Worm (Caenorhabditis elegans) whole organism, L1 larva: Measurements from ENCODE around the gene F54E7.9.
A peak's percentile ranks its signal among the peaks of the same experiment; 100 is the strongest.

ENCODE experiments used
- C04F5.9 ChIP-seq: sonication (generic microtip); optimal IDR thresholded peaks from 2 replicates; lab custom pipeline; 2016; ENCODE audit warnings: missing genetic modification characterization, missing compliant biosample characterization
- C16A3.4 ChIP-seq: fragments of 150-350 bp; optimal IDR thresholded peaks from 2 replicates; lab custom pipeline; 2014; ENCODE audit warnings: missing biosample characterization, missing genetic modification characterization
- C34B4.2 ChIP-seq: sonication (generic microtip); optimal IDR thresholded peaks from 2 replicates; lab custom pipeline; 2017; ENCODE audit warnings: mild to moderate bottlenecking, missing genetic modification characterization, missing compliant biosample characterization
- F16B12.6 ChIP-seq: fragments of 150-350 bp; optimal IDR thresholded peaks from 2 replicates; lab custom pipeline; 2014; ENCODE audit warnings: missing biosample characterization, missing genetic modification characterization
- alr-1 ChIP-seq: fragments of 200-800 bp; sonication (Bioruptor generic); optimal IDR thresholded peaks from 2 replicates; lab custom pipeline; 2018; ENCODE audit warnings: borderline replicate concordance, mild to moderate bottlenecking, missing genetic modification characterization, missing compliant biosample characterization
- aly-2 ChIP-seq: fragments of 150-350 bp; optimal IDR thresholded peaks from 2 replicates; lab custom pipeline; 2014; ENCODE audit warnings: missing biosample characterization, missing genetic modification characterization
- blmp-1 ChIP-seq: fragments of 150-350 bp; optimal IDR thresholded peaks from 2 replicates; lab custom pipeline; 2014; ENCODE audit warnings: missing biosample characterization, missing genetic modification characterization
- ceh-8 ChIP-seq: fragments of 200-800 bp; sonication (Bioruptor generic); optimal IDR thresholded peaks from 2 replicates; lab custom pipeline; 2018; ENCODE audit warnings: mild to moderate bottlenecking, missing genetic modification characterization, moderate library complexity, missing compliant biosample characterization
- ceh-90 ChIP-seq: sonication (generic microtip); optimal IDR thresholded peaks from 2 replicates; lab custom pipeline; 2016; ENCODE audit warnings: missing genetic modification characterization, missing compliant biosample characterization
- dpl-1 ChIP-seq, 3 experiments: fragments of 150-350 bp in 2 of 3; sonication (generic microtip) in 1 of 3; optimal IDR thresholded peaks; 2 replicates each; lab custom pipeline; 2014 to 2017; ENCODE audit warnings: missing biosample characterization in 3 of 3, missing genetic modification characterization in 3 of 3, missing genetic modification reagents in 3 of 3
- efl-1 ChIP-seq, 4 experiments: fragments of 150-350 bp; optimal IDR thresholded peaks in 3 of 4; peaks in 1 of 4; 1 replicate in 1 of 4; 2 replicates in 3 of 4; lab custom pipeline; 2014; ENCODE audit warnings: missing biosample characterization in 2 of 4, missing genetic modification characterization in 2 of 4, missing genetic modification reagents in 2 of 4
- egl-13 ChIP-seq: sonication (generic microtip); optimal IDR thresholded peaks from 2 replicates; lab custom pipeline; 2016; ENCODE audit warnings: missing genotype, missing genetic modification reagents, missing genetic modification characterization, missing compliant biosample characterization
- egl-27 ChIP-seq, 2 experiments: fragments of 150-350 bp in 1 of 2; sonication (generic microtip); optimal IDR thresholded peaks; 3 replicates each; lab custom pipeline; 2017 to 2018; ENCODE audit warnings: missing biosample characterization in 2 of 2, missing genetic modification characterization in 2 of 2, missing genetic modification reagents in 2 of 2
- elt-2 ChIP-seq: sonication (generic microtip); optimal IDR thresholded peaks from 2 replicates; lab custom pipeline; 2016; ENCODE audit warnings: missing genetic modification characterization, mild to moderate bottlenecking, inconsistent platforms, missing compliant biosample characterization, missing genetic modification reagents
- ets-5 ChIP-seq: fragments of 200-800 bp; sonication (Bioruptor generic); IDR thresholded peaks from 2 replicates; pipeline ENCODE4 v1.3.6; 2022; ENCODE audit warnings: missing genetic modification characterization, missing compliant biosample characterization
- fkh-10 ChIP-seq: sonication (generic microtip); optimal IDR thresholded peaks from 2 replicates; lab custom pipeline; 2017; ENCODE audit warnings: missing biosample characterization, missing genetic modification reagents, missing genetic modification characterization
- fkh-4 ChIP-seq: sonication (generic microtip); optimal IDR thresholded peaks from 2 replicates; lab custom pipeline; 2016; ENCODE audit warnings: missing compliant biosample characterization, missing genetic modification characterization, borderline replicate concordance
- grh-1 ChIP-seq: fragments of 200-800 bp; sonication (Bioruptor generic); IDR thresholded peaks from 2 replicates; pipeline ENCODE4 v1.3.6; 2022; ENCODE audit warnings: missing genetic modification reagents, missing genetic modification characterization, missing compliant biosample characterization
- hlh-17 ChIP-seq: fragments of 200-800 bp; sonication (Bioruptor generic); optimal IDR thresholded peaks from 2 replicates; lab custom pipeline; 2018; ENCODE audit warnings: missing genetic modification characterization, mild to moderate bottlenecking, missing compliant biosample characterization, moderate library complexity, borderline replicate concordance
- jun-1 ChIP-seq: fragments of 150-350 bp; optimal IDR thresholded peaks from 2 replicates; lab custom pipeline; 2014; ENCODE audit warnings: missing biosample characterization, missing genetic modification reagents, missing genetic modification characterization
- lin-13 ChIP-seq: fragments of 150-350 bp; optimal IDR thresholded peaks from 2 replicates; lab custom pipeline; 2014; ENCODE audit warnings: missing biosample characterization, missing genetic modification reagents, missing genetic modification characterization
- lin-15B ChIP-seq: fragments of 150-350 bp; sonication (generic microtip); optimal IDR thresholded peaks from 3 replicates; lab custom pipeline; 2014; ENCODE audit warnings: missing biosample characterization, missing genetic modification characterization
- lin-35 ChIP-seq, 2 experiments: fragments of 150-350 bp; optimal IDR thresholded peaks; 2 replicates each; lab custom pipeline; 2014; ENCODE audit warnings: missing biosample characterization in 2 of 2, missing genetic modification characterization in 2 of 2, missing genetic modification reagents in 2 of 2
- mep-1 ChIP-seq: fragments of 150-350 bp; optimal IDR thresholded peaks from 2 replicates; lab custom pipeline; 2014; ENCODE audit warnings: missing biosample characterization, missing genetic modification characterization
- nhr-11 ChIP-seq: fragments of 150-350 bp; optimal IDR thresholded peaks from 2 replicates; lab custom pipeline; 2014; ENCODE audit warnings: missing biosample characterization, missing genetic modification characterization
- nhr-20 ChIP-seq: sonication (generic microtip); optimal IDR thresholded peaks from 2 replicates; lab custom pipeline; 2016; ENCODE audit warnings: mild to moderate bottlenecking, missing genetic modification characterization, missing compliant biosample characterization
- nhr-237 ChIP-seq: fragments of 150-350 bp; optimal IDR thresholded peaks from 2 replicates; lab custom pipeline; 2014; ENCODE audit warnings: missing biosample characterization, missing genetic modification characterization
- nhr-28 ChIP-seq: fragments of 150-350 bp; optimal IDR thresholded peaks from 2 replicates; lab custom pipeline; 2014; ENCODE audit warnings: missing biosample characterization, missing genetic modification characterization
- nhr-47 ChIP-seq: sonication (generic microtip); optimal IDR thresholded peaks from 2 replicates; lab custom pipeline; 2016; ENCODE audit warnings: mild to moderate bottlenecking, missing genetic modification characterization, moderate library complexity, missing compliant biosample characterization
- nhr-76 ChIP-seq: sonication (generic microtip); optimal IDR thresholded peaks from 2 replicates; lab custom pipeline; 2017; ENCODE audit warnings: missing biosample characterization, missing genetic modification characterization
- nhr-84 ChIP-seq: sonication (generic microtip); optimal IDR thresholded peaks from 2 replicates; lab custom pipeline; 2017; ENCODE audit warnings: missing biosample characterization, missing genetic modification characterization
- nhr-85 ChIP-seq: sonication (generic microtip); peaks from one replicate; lab custom pipeline; 2016; ENCODE audit warnings: missing genetic modification characterization, inconsistent platforms, missing compliant biosample characterization
- pag-3 ChIP-seq: sonication (generic microtip); optimal IDR thresholded peaks from 2 replicates; lab custom pipeline; 2017; ENCODE audit warnings: missing genetic modification characterization, mild to moderate bottlenecking, missing compliant biosample characterization, antibody characterized with exemption, borderline replicate concordance; ENCODE audit not compliant: insufficient read depth
- rnt-1 ChIP-seq: sonication (generic microtip); optimal IDR thresholded peaks from 2 replicates; lab custom pipeline; 2016; ENCODE audit warnings: mild to moderate bottlenecking, missing genetic modification characterization, moderate library complexity, missing compliant biosample characterization
- skn-1 ChIP-seq: fragments of 150-350 bp; optimal IDR thresholded peaks from 2 replicates; lab custom pipeline; 2014; ENCODE audit warnings: missing biosample characterization, missing genetic modification characterization
- snpc-4 ChIP-seq: fragments of 150-350 bp; optimal IDR thresholded peaks from 2 replicates; lab custom pipeline; 2014; ENCODE audit warnings: missing biosample characterization, missing genetic modification characterization
- snu-23 ChIP-seq: sonication (generic microtip); optimal IDR thresholded peaks from 2 replicates; lab custom pipeline; 2016; ENCODE audit warnings: missing genetic modification characterization, missing compliant biosample characterization
- sptf-1 ChIP-seq: fragments of 150-350 bp; optimal IDR thresholded peaks from 2 replicates; lab custom pipeline; 2014; ENCODE audit warnings: missing biosample characterization, missing genetic modification characterization
- swsn-7 ChIP-seq: sonication (generic microtip); optimal IDR thresholded peaks from 2 replicates; lab custom pipeline; 2016; ENCODE audit warnings: missing genetic modification characterization, missing compliant biosample characterization
- tbx-2 ChIP-seq: sonication (generic microtip); optimal IDR thresholded peaks from 2 replicates; lab custom pipeline; 2016; ENCODE audit warnings: missing genetic modification characterization, missing compliant biosample characterization
- unc-130 ChIP-seq: fragments of 150-350 bp; optimal IDR thresholded peaks from 2 replicates; lab custom pipeline; 2017; ENCODE audit warnings: missing biosample characterization, missing genetic modification characterization, inconsistent platforms
- unc-98 ChIP-seq: fragments of 200-800 bp; sonication (Bioruptor generic); IDR thresholded peaks from 2 replicates; pipeline ENCODE4 v1.3.6; 2022; ENCODE audit warnings: missing genetic modification characterization, missing compliant biosample characterization
- xbp-1 ChIP-seq: sonication (generic microtip); optimal IDR thresholded peaks from 2 replicates; lab custom pipeline; 2016; ENCODE audit warnings: missing genetic modification characterization, missing compliant biosample characterization
- zip-4 ChIP-seq: fragments of 200-800 bp; sonication (Bioruptor generic); optimal IDR thresholded peaks from 2 replicates; lab custom pipeline; 2018; ENCODE audit warnings: mild to moderate bottlenecking, missing genetic modification characterization, moderate library complexity, missing compliant biosample characterization

Gene F54E7.9

ce11 chrIII:5677790-5678189, at the start of gene F54E7.9:
F54E7.9 (minus strand) TSS chrIII:5677890.
- TF ChIP-seq egl-27 (tag; optimal IDR thresholded peaks at IDR 0.05; lab: Kevin White, UChicago), result no peak
- TF ChIP-seq efl-1 (optimal IDR thresholded peaks at IDR 0.05; lab: Kevin White, UChicago), result no peak
- peak in 1 of 2 experiments; percentile 88 for TF ChIP-seq efl-1 (GFP tag; optimal IDR thresholded peaks at IDR 0.05 in 1 of 2; lab: Kevin White, UChicago)
- TF ChIP-seq ceh-90, result no peak
- no peak for TF ChIP-seq rnt-1 (tag; lab: Kevin White, UChicago)
- peak; percentile 16 for TF ChIP-seq nhr-85 (tag; lab: Kevin White, UChicago)
- no peak for TF ChIP-seq nhr-47 (tag; lab: Kevin White, UChicago)
- no peak for TF ChIP-seq nhr-76 (tag; lab: Kevin White, UChicago)
- no peak for TF ChIP-seq lin-15B (tag; lab: Kevin White, UChicago)
- no peak for TF ChIP-seq zip-4 (GFP tag; lab: Kevin White, UChicago)
- no peak for TF ChIP-seq egl-13 (tag; lab: Kevin White, UChicago)
- TF ChIP-seq mep-1 (tag; lab: Kevin White, UChicago), result no peak

DNA sequence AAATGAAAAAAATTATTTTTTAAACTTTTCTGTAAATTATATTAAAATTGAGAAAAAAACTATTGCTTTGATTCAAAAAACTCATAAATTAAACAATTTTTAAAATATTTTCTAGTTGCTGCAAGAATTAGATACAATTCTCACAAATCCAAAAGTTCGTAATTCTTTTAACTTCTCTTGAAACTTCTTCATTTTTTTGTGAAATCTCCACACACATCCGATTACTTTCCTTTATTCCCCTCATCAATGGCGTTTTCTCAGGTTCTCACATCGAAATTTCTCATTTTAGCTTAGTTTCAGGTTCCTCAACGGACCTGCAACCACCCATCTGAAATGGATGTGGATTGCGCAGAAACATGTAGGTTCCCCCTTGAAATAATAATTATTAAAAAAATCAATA, 44.9 kb upstream of the F54E7.9 start, which contains the start of gene wrm-1:
TSS of gene wrm-1 (plus strand) at position 301 of the 400 bp plus-strand sequence.
- TF ChIP-seq snpc-4 (tag; lab: Kevin White, UChicago) (no peak), lin-35 (GFP tag; optimal IDR thresholded peaks at IDR 0.05; lab: Kevin White, UChicago) (no peak), efl-1 (optimal IDR thresholded peaks at IDR 0.05; lab: Kevin White, UChicago) (no peak), efl-1 (GFP tag; optimal IDR thresholded peaks at IDR 0.05 in 1 of 2; lab: Kevin White, UChicago) (no peak), F16B12.6 (tag; lab: Kevin White, UChicago) (no peak), egl-27 (tag; optimal IDR thresholded peaks at IDR 0.05; lab: Kevin White, UChicago) (no peak), nhr-84 (tag; lab: Kevin White, UChicago) (no peak), ceh-8 (GFP tag; lab: Kevin White, UChicago) (no peak)

DNA sequence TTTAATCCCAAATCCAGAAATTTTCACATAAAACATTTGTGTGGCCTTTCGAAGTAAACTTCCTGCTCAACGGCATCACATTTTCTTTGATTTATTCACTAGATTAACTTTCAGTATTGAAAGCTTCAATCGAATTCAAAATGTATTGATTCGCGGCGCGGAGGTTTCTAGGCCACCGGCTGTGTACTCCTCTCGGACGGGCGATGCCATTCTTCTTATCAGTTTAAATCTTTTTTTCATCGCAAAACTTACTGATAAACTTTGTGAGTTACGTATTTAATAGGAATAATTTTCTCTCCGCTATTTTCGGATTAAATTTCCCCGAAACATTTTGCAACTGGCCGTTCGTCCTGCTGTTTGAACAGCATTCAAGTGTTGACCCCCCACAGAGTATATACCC, 44.2 kb upstream of the F54E7.9 start:
- TF ChIP-seq egl-27 (tag; optimal IDR thresholded peaks at IDR 0.05; lab: Kevin White, UChicago) (no peak), C04F5.9 (tag; lab: Kevin White, UChicago) (peak; percentile 79), unc-130 (tag; lab: Kevin White, UChicago) (peak; percentile 71), unc-98 (GFP tag; lab: Robert Waterston, UW) (no peak; the same call in 1 of the 2 replicates), nhr-76 (tag; lab: Kevin White, UChicago) (no peak), tbx-2 (peak; percentile 87), elt-2 (tag; lab: Kevin White, UChicago) (peak; percentile 96), ceh-90 (peak; percentile 94), skn-1 (tag; lab: Kevin White, UChicago) (peak; percentile 52), hlh-17 (no peak), pag-3 (tag; lab: Kevin White, UChicago) (peak; percentile 69), efl-1 (optimal IDR thresholded peaks at IDR 0.05; lab: Kevin White, UChicago) (peak; percentile 91 to 93), efl-1 (GFP tag; optimal IDR thresholded peaks at IDR 0.05 in 1 of 2; lab: Kevin White, UChicago) (peak; percentile 90 to 99), rnt-1 (tag; lab: Kevin White, UChicago) (peak; percentile 98), nhr-20 (peak; percentile 85), jun-1 (tag; lab: Kevin White, UChicago) (peak; percentile 61), alr-1 (tag; lab: Kevin White, UChicago) (no peak), fkh-4 (tag; lab: Kevin White, UChicago) (peak; percentile 93), aly-2 (tag; lab: Kevin White, UChicago) (no peak), lin-15B (tag; lab: Kevin White, UChicago) (peak; percentile 4), C16A3.4 (peak; percentile 45), sptf-1 (no peak), nhr-237 (tag; lab: Kevin White, UChicago) (no peak), snpc-4 (tag; lab: Kevin White, UChicago) (no peak), ets-5 (no peak), dpl-1 (GFP tag; optimal IDR thresholded peaks at IDR 0.05; lab: Kevin White, UChicago) (peak; percentile 81 to 91 (median 90)), F16B12.6 (tag; lab: Kevin White, UChicago) (no peak), nhr-85 (tag; lab: Kevin White, UChicago) (peak; percentile 89), C34B4.2 (tag; lab: Kevin White, UChicago) (no peak), swsn-7 (tag; lab: Kevin White, UChicago) (peak; percentile 78), egl-13 (tag; lab: Kevin White, UChicago) (peak; percentile 80), lin-13 (peak; percentile 66), blmp-1 (tag; lab: Kevin White, UChicago) (no peak), lin-35 (GFP tag; optimal IDR thresholded peaks at IDR 0.05; lab: Kevin White, UChicago) (peak; percentile 86 to 92), nhr-11 (peak; percentile 34), xbp-1 (tag; lab: Kevin White, UChicago) (peak; percentile 85), nhr-28 (no peak), grh-1 (GFP tag; lab: Robert Waterston, UW) (peak; percentile 65), zip-4 (GFP tag; lab: Kevin White, UChicago) (peak; percentile 51), snu-23 (peak; percentile 83), fkh-10 (peak; percentile 34)
